Fruit fly (Drosophila melanogaster): ENCODE measurements around the gene CG8927.
A peak's percentile ranks its signal among the peaks of the same experiment; 100 is the strongest.

The CG8927 gene

DNA sequence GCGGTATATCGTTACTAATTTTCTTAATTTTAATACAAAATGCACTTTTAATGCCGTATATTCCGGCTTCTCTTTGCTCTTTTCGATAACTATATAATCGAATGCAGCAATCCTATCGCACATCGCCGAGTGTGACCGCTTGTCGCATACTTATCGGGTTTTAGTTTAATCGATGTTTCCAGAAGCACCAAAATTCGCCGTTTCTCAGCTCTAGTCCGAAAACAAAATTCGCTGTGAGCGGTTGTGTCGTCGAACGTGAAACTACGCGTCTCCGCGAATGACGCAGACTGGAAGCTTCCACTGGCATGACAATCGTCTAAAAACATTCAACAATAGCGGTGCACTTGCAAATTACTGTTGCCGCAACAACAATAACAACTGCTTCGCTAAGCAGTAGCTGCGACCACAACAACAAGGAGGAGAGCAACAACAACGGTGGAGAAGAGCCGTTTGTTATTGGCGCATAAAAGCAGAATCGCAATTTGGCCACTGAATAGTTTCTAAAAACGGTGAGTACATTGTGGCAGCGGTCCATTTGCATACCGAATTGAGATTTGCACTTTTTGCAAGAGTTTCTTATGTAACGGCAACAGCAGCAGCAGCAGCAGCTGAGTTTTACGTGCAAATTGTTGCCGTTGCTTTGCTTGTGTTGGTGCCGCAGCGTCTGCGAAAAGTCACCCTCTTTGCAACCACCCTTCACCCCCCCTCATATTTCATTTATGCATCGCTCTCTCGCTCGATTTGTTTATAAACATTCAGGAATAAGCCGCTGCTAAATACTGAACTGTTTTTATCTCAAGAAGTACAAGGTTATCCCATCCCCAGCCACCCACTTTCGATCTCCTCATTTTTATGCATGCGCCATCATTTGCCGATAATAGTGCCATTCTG is 6.2 kb downstream of the CG8927 start, which contains the start of gene sra (continued):
- TF ChIP-seq CG9932 (GFP tag; IDR thresholded peaks at IDR 0.05) (peak; percentile 66), CG7271 (tag; optimal IDR thresholded peaks at IDR 0.05) (peak; percentile 3), CG17912 (GFP tag; optimal IDR thresholded peaks at IDR 0.05) (peak; percentile 28), Mad (GFP tag; optimal IDR thresholded peaks at IDR 0.05) (peak; percentile 44), ERR (GFP tag; optimal IDR thresholded peaks at IDR 0.05) (peak; percentile 25), nau (GFP tag; optimal IDR thresholded peaks at IDR 0.05) (no peak), B-H2 (GFP tag; optimal IDR thresholded peaks at IDR 0.05) (peak; percentile 48), chn (GFP tag; optimal IDR thresholded peaks at IDR 0.05) (peak; percentile 2), az2 (GFP tag; optimal IDR thresholded peaks at IDR 0.05) (no peak), CG16779 (GFP tag; IDR thresholded peaks at IDR 0.05) (peak; percentile 52; the same call in 1 of the 2 replicates), CG12104 (GFP tag; optimal IDR thresholded peaks at IDR 0.05) (no peak), CG14014 (GFP tag; IDR thresholded peaks at IDR 0.05) (peak; percentile 33; the same call in 1 of the 2 replicates), CG15601 (tag; optimal IDR thresholded peaks at IDR 0.05) (peak; percentile 5), tap (tag; optimal IDR thresholded peaks at IDR 0.05) (no peak), knrl (GFP tag; IDR thresholded peaks at IDR 0.05; ENCODE audit: partially characterized antibody) (peak; percentile 92), inv (GFP tag; IDR thresholded peaks at IDR 0.05; ENCODE audit: partially characterized antibody) (peak; percentile 92), gcm2 (GFP tag; optimal IDR thresholded peaks at IDR 0.05) (peak; percentile 29), Sry-δ (GFP tag; optimal IDR thresholded peaks at IDR 0.05) (peak; percentile 99), CG8944 (GFP tag; optimal IDR thresholded peaks at IDR 0.05) (no peak), da (GFP tag; optimal IDR thresholded peaks at IDR 0.05) (no peak), Fer1 (GFP tag; optimal IDR thresholded peaks at IDR 0.05) (peak; percentile 59), CG6254 (GFP tag; optimal IDR thresholded peaks at IDR 0.05) (no peak), caup (GFP tag; optimal IDR thresholded peaks at IDR 0.05; ENCODE audit: severe bottlenecking) (peak; percentile 33), Xbp1 (GFP tag; optimal IDR thresholded peaks at IDR 0.05) (peak; percentile 13), maf-S (GFP tag; optimal IDR thresholded peaks at IDR 0.05) (peak; percentile 13), CG1233 (GFP tag; optimal IDR thresholded peaks at IDR 0.05) (peak; percentile 17), CG9609 (GFP tag; optimal IDR thresholded peaks at IDR 0.05) (no peak), bigmax (GFP tag; optimal IDR thresholded peaks at IDR 0.05) (peak; percentile 61), CG7839 (tag; optimal IDR thresholded peaks at IDR 0.05) (peak; percentile 33), lmd (GFP tag; IDR thresholded peaks at IDR 0.05) (no peak), CG4730 (GFP tag; IDR thresholded peaks at IDR 0.05) (no peak), stc (GFP tag; IDR thresholded peaks at IDR 0.05) (peak; percentile 15; the same call in 1 of the 2 replicates), p53 (GFP tag; optimal IDR thresholded peaks at IDR 0.05) (peak; percentile 71), CG7928 (GFP tag; optimal IDR thresholded peaks at IDR 0.05) (no peak), CG4424 (GFP tag; optimal IDR thresholded peaks at IDR 0.05) (no peak), Awh (GFP tag; IDR thresholded peaks at IDR 0.05) (no peak), Hr39 (optimal IDR thresholded peaks at IDR 0.05) (no peak), nmo (GFP tag; optimal IDR thresholded peaks at IDR 0.05) (peak; percentile 54), Dll (GFP tag; IDR thresholded peaks at IDR 0.05; ENCODE audit: partially characterized antibody) (peak; percentile 94), sug (tag; optimal IDR thresholded peaks at IDR 0.05) (peak; percentile 46), CG42726 (GFP tag; IDR thresholded peaks at IDR 0.05; ENCODE audit: partially characterized antibody) (peak; percentile 96), Atf6 (GFP tag; IDR thresholded peaks at IDR 0.05) (no peak), ash1 (GFP tag; optimal IDR thresholded peaks at IDR 0.05) (peak; percentile 45), CG4360 (GFP tag; IDR thresholded peaks at IDR 0.05) (peak; percentile 69)
